Fruit fly (Drosophila melanogaster) whole organism, embryonic: ENCODE measurements around the gene sunn.

Experiments used
- CG1024 ChIP-seq: fragments of 200-800 bp; sonication (Bioruptor generic); IDR thresholded peaks from 2 replicates; pipeline ENCODE4 v1.3.6; 2022; ENCODE audit warnings: missing biosample characterization, missing genetic modification characterization
- CG10431 ChIP-seq: fragments of 200-800 bp; sonication (Bioruptor generic); optimal IDR thresholded peaks from 3 replicates; lab custom pipeline; 2018; ENCODE audit warnings: missing biosample characterization, mild to moderate bottlenecking, missing genetic modification characterization
- CG12236 ChIP-seq: fragments of 200-800 bp; sonication (Bioruptor generic); optimal IDR thresholded peaks from 2 replicates; lab custom pipeline; 2016; ENCODE audit warnings: missing biosample characterization, missing genetic modification characterization
- CG14667 ChIP-seq: fragments of 200-800 bp; sonication (Bioruptor generic); IDR thresholded peaks from 2 replicates; pipeline ENCODE4 v1.3.6; 2022; ENCODE audit warnings: missing biosample characterization, missing genetic modification characterization
- CG1529 ChIP-seq: fragments of 200-800 bp; sonication (Bioruptor generic); optimal IDR thresholded peaks from 3 replicates; lab custom pipeline; 2018; ENCODE audit warnings: missing biosample characterization, missing genetic modification characterization
- CG15601 ChIP-seq: fragments of 200-800 bp; sonication (Bioruptor generic); optimal IDR thresholded peaks from 3 replicates; lab custom pipeline; 2019; ENCODE audit warnings: missing biosample characterization, mild to moderate bottlenecking, missing genetic modification characterization, moderate library complexity
- CG17361 ChIP-seq: fragments of 200-800 bp; sonication (Bioruptor generic); IDR thresholded peaks from 3 replicates; pipeline ENCODE4 v1.3.6; 2022; ENCODE audit warnings: missing biosample characterization, missing genetic modification characterization
- CG18011 ChIP-seq: fragments of 200-800 bp; sonication (Bioruptor generic); optimal IDR thresholded peaks from 2 replicates; lab custom pipeline; 2017; ENCODE audit warnings: missing biosample characterization, missing genetic modification characterization, mild to moderate bottlenecking, moderate library complexity, missing genotype
- CG2116 ChIP-seq: fragments of 200-800 bp; sonication (Bioruptor generic); optimal IDR thresholded peaks from 3 replicates; lab custom pipeline; 2018; ENCODE audit warnings: missing biosample characterization, mild to moderate bottlenecking, missing genetic modification characterization
- CG30403 ChIP-seq: fragments of 200-800 bp; sonication (Bioruptor generic); optimal IDR thresholded peaks from 3 replicates; lab custom pipeline; 2016; ENCODE audit warnings: missing biosample characterization, missing genetic modification characterization
- CG30431 ChIP-seq: fragments of 200-800 bp; sonication (Bioruptor generic); optimal IDR thresholded peaks from 2 replicates; lab custom pipeline; 2017; ENCODE audit warnings: missing biosample characterization, missing genetic modification characterization
- CG4820 ChIP-seq: fragments of 200-800 bp; sonication (Bioruptor generic); optimal IDR thresholded peaks from 3 replicates; lab custom pipeline; 2016; ENCODE audit warnings: missing biosample characterization, missing genetic modification characterization
- CG6854 ChIP-seq: fragments of 200-800 bp; sonication (Bioruptor generic); optimal IDR thresholded peaks from 3 replicates; lab custom pipeline; 2017; ENCODE audit warnings: missing biosample characterization, mild to moderate bottlenecking, missing genetic modification characterization
- CG7271 ChIP-seq: fragments of 200-800 bp; sonication (Bioruptor generic); optimal IDR thresholded peaks from 2 replicates; lab custom pipeline; 2018; ENCODE audit warnings: missing biosample characterization, mild to moderate bottlenecking, missing genetic modification characterization, moderate library complexity
- CG7357 ChIP-seq: fragments of 200-800 bp; sonication (Bioruptor generic); IDR thresholded peaks from 3 replicates; pipeline ENCODE4 v1.3.6; 2022; ENCODE audit warnings: missing biosample characterization, missing genetic modification characterization
- CG7786 ChIP-seq: fragments of 200-800 bp; sonication (Bioruptor generic); optimal IDR thresholded peaks from 2 replicates; lab custom pipeline; 2016; ENCODE audit warnings: missing biosample characterization, missing genetic modification characterization
- CG8944 ChIP-seq: fragments of 200-800 bp; sonication (Bioruptor generic); optimal IDR thresholded peaks from 3 replicates; lab custom pipeline; 2016; ENCODE audit warnings: missing biosample characterization, missing genetic modification characterization
- D19B ChIP-seq: fragments of 200-800 bp; sonication (Bioruptor generic); optimal IDR thresholded peaks from 2 replicates; lab custom pipeline; 2017; ENCODE audit warnings: missing biosample characterization, mild to moderate bottlenecking, missing genetic modification characterization
- Doc2 ChIP-seq: fragments of 200-800 bp; sonication (Bioruptor generic); IDR thresholded peaks from 2 replicates; pipeline ENCODE4 v1.3.6; 2022; ENCODE audit warnings: missing biosample characterization, missing genetic modification characterization
- Fer1 ChIP-seq: fragments of 200-800 bp; sonication (Bioruptor generic); optimal IDR thresholded peaks from 2 replicates; lab custom pipeline; 2017; ENCODE audit warnings: missing biosample characterization, mild to moderate bottlenecking, missing genetic modification characterization
- H15 ChIP-seq: fragments of 200-800 bp; sonication (Bioruptor generic); IDR thresholded peaks from 3 replicates; pipeline ENCODE4 v1.3.6; 2022; ENCODE audit warnings: missing biosample characterization, missing genetic modification characterization
- H2.0 ChIP-seq: fragments of 200-800 bp; sonication (Bioruptor generic); IDR thresholded peaks from 2 replicates; pipeline ENCODE4 v1.3.6; 2022; ENCODE audit warnings: missing biosample characterization, missing genetic modification characterization
- Hr51 ChIP-seq, 2 experiments: fragments of 200-800 bp; sonication (Bioruptor generic); optimal IDR thresholded peaks; 2 replicates in 1 of 2; 3 replicates in 1 of 2; lab custom pipeline; 2016 to 2018; ENCODE audit warnings: missing biosample characterization in 2 of 2, missing genetic modification characterization in 2 of 2, mild to moderate bottlenecking in 1 of 2, moderate library complexity in 1 of 2
- Jarid2 ChIP-seq: fragments of 200-800 bp; sonication (Bioruptor generic); optimal IDR thresholded peaks from 3 replicates; lab custom pipeline; 2017; ENCODE audit warnings: mild to moderate bottlenecking, missing biosample characterization, missing genetic modification reagents, missing genetic modification characterization
- NC2β ChIP-seq: fragments of 200-800 bp; sonication (Bioruptor generic); optimal IDR thresholded peaks from 2 replicates; lab custom pipeline; 2016; ENCODE audit warnings: missing biosample characterization, missing genetic modification characterization
- Nf-YA ChIP-seq: fragments of 200-800 bp; sonication (Bioruptor generic); IDR thresholded peaks from 2 replicates; pipeline ENCODE4 v1.3.6; 2022; ENCODE audit warnings: missing biosample characterization, missing genetic modification characterization
- Sin3A ChIP-seq: fragments of >200 bp; optimal IDR thresholded peaks from 2 replicates; lab custom pipeline; 2018
- Sry-δ ChIP-seq: fragments of 200-800 bp; sonication (Bioruptor generic); optimal IDR thresholded peaks from 2 replicates; lab custom pipeline; 2016; ENCODE audit warnings: missing biosample characterization, missing genetic modification characterization
- Stat92E ChIP-seq, 3 experiments: fragments of >200 bp in 2 of 3; fragments of 200-800 bp in 1 of 3; sonication (Bioruptor generic) in 1 of 3; optimal IDR thresholded peaks; 2 replicates each; lab custom pipeline; 2017 to 2019; ENCODE audit warnings: missing biosample characterization in 3 of 3, missing genetic modification characterization in 3 of 3, mild to moderate bottlenecking in 1 of 3, moderate library complexity in 1 of 3
- Vsx1 ChIP-seq: fragments of 200-800 bp; sonication (Bioruptor generic); optimal IDR thresholded peaks from 2 replicates; lab custom pipeline; 2017; ENCODE audit warnings: missing biosample characterization, mild to moderate bottlenecking, missing genetic modification characterization, missing genetic modification reagents
- ap ChIP-seq: fragments of 200-800 bp; sonication (Bioruptor generic); IDR thresholded peaks from 2 replicates; pipeline ENCODE4 v1.3.6; 2022; ENCODE audit warnings: missing biosample characterization, missing genetic modification characterization
- chm ChIP-seq: fragments of 200-800 bp; sonication (Bioruptor generic); IDR thresholded peaks from 2 replicates; pipeline ENCODE4 v1.3.6; 2022; ENCODE audit warnings: missing biosample characterization, missing genetic modification characterization
- ci ChIP-seq: fragments of 200-800 bp; sonication (Bioruptor generic); IDR thresholded peaks from 3 replicates; pipeline ENCODE4 v1.3.6; 2022; ENCODE audit warnings: missing biosample characterization, missing genetic modification characterization
- dati ChIP-seq: fragments of 200-800 bp; sonication (Bioruptor generic); IDR thresholded peaks from 2 replicates; pipeline ENCODE4 v1.3.6; 2022; ENCODE audit warnings: missing biosample characterization, missing genetic modification characterization
- fd3F ChIP-seq: fragments of 200-800 bp; sonication (Bioruptor generic); optimal IDR thresholded peaks from 2 replicates; lab custom pipeline; 2018; ENCODE audit warnings: missing biosample characterization, mild to moderate bottlenecking, missing genetic modification characterization, moderate library complexity
- fd64A ChIP-seq: fragments of 200-800 bp; sonication (Bioruptor generic); optimal IDR thresholded peaks from 3 replicates; lab custom pipeline; 2018; ENCODE audit warnings: missing biosample characterization, mild to moderate bottlenecking, missing genetic modification characterization
- fd96Cb ChIP-seq: fragments of 200-800 bp; sonication (Bioruptor generic); optimal IDR thresholded peaks from 2 replicates; lab custom pipeline; 2018; ENCODE audit warnings: missing biosample characterization, mild to moderate bottlenecking, missing genetic modification characterization, moderate library complexity
- gcm ChIP-seq: fragments of 200-800 bp; sonication (Bioruptor generic); optimal IDR thresholded peaks from 2 replicates; lab custom pipeline; 2019; ENCODE audit warnings: missing biosample characterization, mild to moderate bottlenecking, missing genetic modification characterization, moderate library complexity
- hkb ChIP-seq, 2 experiments: fragments of 200-800 bp in 1 of 2; fragments of >200 bp in 1 of 2; sonication (Bioruptor generic) in 1 of 2; IDR thresholded peaks in 1 of 2; optimal IDR thresholded peaks in 1 of 2; 2 replicates each; pipeline versions ENCODE4 v1.3.6 to Lab custom; 2017 to 2022; ENCODE audit warnings: missing biosample characterization in 1 of 2, missing genetic modification characterization in 1 of 2
- hth ChIP-seq: fragments of >200 bp; optimal IDR thresholded peaks from 2 replicates; lab custom pipeline; 2017; ENCODE audit warnings: inconsistent platforms
- klu ChIP-seq: fragments of 200-800 bp; sonication (Bioruptor generic); IDR thresholded peaks from 2 replicates; pipeline ENCODE4 v1.3.6; 2022; ENCODE audit warnings: missing biosample characterization, missing genetic modification characterization
- odd ChIP-seq: fragments of 200-800 bp; sonication (Bioruptor generic); optimal IDR thresholded peaks from 2 replicates; lab custom pipeline; 2017; ENCODE audit warnings: missing biosample characterization, mild to moderate bottlenecking, missing genetic modification characterization
- p53 ChIP-seq: fragments of 200-800 bp; sonication (Bioruptor generic); optimal IDR thresholded peaks from 2 replicates; lab custom pipeline; 2016; ENCODE audit warnings: missing biosample characterization, missing genetic modification characterization
- pan ChIP-seq, 4 experiments: fragments of >200 bp in 3 of 4; fragments of 200-800 bp in 1 of 4; sonication (Bioruptor generic) in 1 of 4; optimal IDR thresholded peaks in 3 of 4; IDR thresholded peaks in 1 of 4; 2 replicates each; pipeline versions ENCODE4 v1.3.6 to Lab custom; 2017 to 2022; ENCODE audit warnings: missing biosample characterization in 2 of 4, missing genetic modification characterization in 2 of 4, mixed read lengths in 1 of 4
- slou ChIP-seq: fragments of 200-800 bp; sonication (Bioruptor generic); optimal IDR thresholded peaks from 3 replicates; lab custom pipeline; 2016; ENCODE audit warnings: missing biosample characterization, missing genetic modification characterization
- ssp ChIP-seq: fragments of 200-800 bp; sonication (Bioruptor generic); IDR thresholded peaks from 2 replicates; pipeline ENCODE4 v1.3.6; 2022; ENCODE audit warnings: missing biosample characterization, missing genetic modification characterization
- tgo ChIP-seq: fragments of 200-800 bp; sonication (Bioruptor generic); IDR thresholded peaks from 3 replicates; pipeline ENCODE4 v1.3.6; 2022; ENCODE audit warnings: missing biosample characterization, missing genetic modification characterization
- twi ChIP-seq: fragments of 200-800 bp; optimal IDR thresholded peaks from 2 replicates; lab custom pipeline; 2019; ENCODE audit warnings: missing biosample characterization, mild to moderate bottlenecking, missing genetic modification characterization, moderate library complexity

Gene sunn

dm6 chr3L:11696294-11697116 is 31.6 kb upstream of the sunn start, which contains the start of gene Dph1 (continued):
- TF ChIP-seq D19B (GFP tag; lab: Kevin White, UChicago) (peak; percentile 65), CG2116 (peak; percentile 49), pan (optimal IDR thresholded peaks at IDR 0.05; lab: Kevin White, UChicago) (no peak), pan (GFP tag; optimal IDR thresholded peaks at IDR 0.05 in 1 of 2, IDR thresholded peaks at IDR 0.05 in 1 of 2) (peak in 1 of 2 experiments; percentile 90), CG12236 (GFP tag; lab: Kevin White, UChicago) (peak; percentile 68), slou (GFP tag; lab: Kevin White, UChicago) (peak; percentile 58), chm (peak; percentile 88), Sry-δ (GFP tag; lab: Kevin White, UChicago) (peak; percentile 23), CG17361 (GFP tag; lab: Robert Waterston, UW) (peak; percentile 81), ssp (peak; percentile 55; the same call in 1 of the 2 replicates), odd (GFP tag; lab: Kevin White, UChicago) (peak; percentile 76), twi (tag; lab: Kevin White, UChicago) (peak; percentile 43), Jarid2 (GFP tag; lab: Kevin White, UChicago) (peak; percentile 72), Hr51 (GFP tag; optimal IDR thresholded peaks at IDR 0.05; lab: Kevin White, UChicago) (peak; percentile 50 to 87), dati (GFP tag; lab: Robert Waterston, UW) (peak; percentile 57; the same call in 1 of the 2 replicates), H15 (GFP tag; lab: Robert Waterston, UW) (peak; percentile 76), CG15601 (tag; lab: Kevin White, UChicago) (peak; percentile 65), fd3F (peak; percentile 62), tgo (GFP tag; lab: Robert Waterston, UW) (peak; percentile 87), CG1024 (GFP tag; lab: Robert Waterston, UW) (peak; percentile 74), CG8944 (GFP tag; lab: Kevin White, UChicago) (peak; percentile 76), Fer1 (peak; percentile 84), NC2β (GFP tag; lab: Kevin White, UChicago) (peak; percentile 82), hkb (optimal IDR thresholded peaks at IDR 0.05; lab: Kevin White, UChicago) (no peak), hkb (GFP tag; IDR thresholded peaks at IDR 0.05; lab: Robert Waterston, UW) (peak; percentile 92), CG4820 (GFP tag; lab: Kevin White, UChicago) (peak; percentile 78), CG7357 (GFP tag; lab: Robert Waterston, UW) (peak; percentile 76; the same call in 1 of the 3 replicates), CG6854 (GFP tag; lab: Kevin White, UChicago) (peak; percentile 78), ap (peak; percentile 83), CG1529 (GFP tag; lab: Kevin White, UChicago) (peak; percentile 67), gcm (GFP tag; lab: Kevin White, UChicago) (peak; percentile 82), Vsx1 (GFP tag; lab: Kevin White, UChicago) (peak; percentile 73), H2.0 (GFP tag; lab: Robert Waterston, UW) (peak; percentile 77), CG30403 (GFP tag; lab: Kevin White, UChicago) (peak; percentile 85), fd96Cb (tag; lab: Kevin White, UChicago) (peak; percentile 81), Sin3A (lab: Kevin White, UChicago) (peak; percentile 55), CG7271 (tag; lab: Kevin White, UChicago) (peak; percentile 50), CG14667 (GFP tag; lab: Robert Waterston, UW) (no peak), CG30431 (GFP tag; lab: Kevin White, UChicago) (peak; percentile 73), Doc2 (no peak), Nf-YA (GFP tag; lab: Robert Waterston, UW) (peak; percentile 61), p53 (GFP tag; lab: Kevin White, UChicago) (peak; percentile 62), Stat92E (GFP tag; optimal IDR thresholded peaks at IDR 0.05; lab: Kevin White, UChicago) (peak in 1 of 3 experiments; percentile 92), ci (GFP tag; lab: Robert Waterston, UW) (peak; percentile 95), CG18011 (GFP tag; lab: Kevin White, UChicago) (peak; percentile 66), hth (lab: Kevin White, UChicago) (no peak), CG10431 (GFP tag; lab: Kevin White, UChicago) (peak; percentile 67), fd64A (GFP tag; lab: Kevin White, UChicago) (peak; percentile 84), CG7786 (GFP tag; lab: Kevin White, UChicago) (peak; percentile 85), klu (no peak; the same call in 1 of the 2 replicates)
